Fruit fly (Drosophila melanogaster): ENCODE results near the gene CG15169.

CG15169 gene

dm6 chr2L:18948065-18948723 is 42.6 kb upstream of the CG15169 start (continued):
- TF ChIP-seq ewg (GFP tag; optimal IDR thresholded peaks at IDR 0.05) (peak; percentile 68), CG16815 (GFP tag; optimal IDR thresholded peaks at IDR 0.05) (peak; percentile 68), CG2678 (tag; optimal IDR thresholded peaks at IDR 0.05) (peak; percentile 83), Dref (GFP tag; IDR thresholded peaks at IDR 0.05) (no peak), Dfd (GFP tag; optimal IDR thresholded peaks at IDR 0.05) (no peak), row (GFP tag; IDR thresholded peaks at IDR 0.05) (peak; percentile 80), CG2712 (tag; optimal IDR thresholded peaks at IDR 0.05) (peak; percentile 90), vnd (GFP tag; IDR thresholded peaks at IDR 0.05; ENCODE audit: partially characterized antibody) (no peak), Rfx (GFP tag; IDR thresholded peaks at IDR 0.05) (no peak; the same call in 1 of the 2 replicates), CG12769 (tag; optimal IDR thresholded peaks at IDR 0.05) (no peak), CG11560 (tag; IDR thresholded peaks at IDR 0.05) (no peak), CG3995 (GFP tag; optimal IDR thresholded peaks at IDR 0.05) (no peak), repo (GFP tag; optimal IDR thresholded peaks at IDR 0.05) (no peak), shn (GFP tag; optimal IDR thresholded peaks at IDR 0.05) (no peak), btn (GFP tag; optimal IDR thresholded peaks at IDR 0.05) (no peak), CG31365 (tag; optimal IDR thresholded peaks at IDR 0.05) (no peak), luna (GFP tag; optimal IDR thresholded peaks at IDR 0.05) (no peak), Six4 (GFP tag; optimal IDR thresholded peaks at IDR 0.05) (peak; percentile 64), D19A (tag; optimal IDR thresholded peaks at IDR 0.05) (peak; percentile 99), CG10979 (tag; optimal IDR thresholded peaks at IDR 0.05) (peak; percentile 86), croc (GFP tag; conservative IDR thresholded peaks at IDR 0.05) (peak; percentile 73), mld (GFP tag; IDR thresholded peaks at IDR 0.05; ENCODE audit: partially characterized antibody) (no peak), CG9797 (GFP tag; optimal IDR thresholded peaks at IDR 0.05) (no peak), cwo (GFP tag; optimal IDR thresholded peaks at IDR 0.05) (peak; percentile 25), stc (GFP tag; IDR thresholded peaks at IDR 0.05) (no peak), gcm2 (GFP tag; optimal IDR thresholded peaks at IDR 0.05) (no peak), CG5245 (GFP tag; optimal IDR thresholded peaks at IDR 0.05) (peak; percentile 8), Lpt (GFP tag; optimal IDR thresholded peaks at IDR 0.05) (no peak), CG32772 (GFP tag; IDR thresholded peaks at IDR 0.05) (peak; percentile 58; the same call in 1 of the 2 replicates), vfl (GFP tag; optimal IDR thresholded peaks at IDR 0.05) (no peak), CG11456 (GFP tag; IDR thresholded peaks at IDR 0.05) (no peak), CG3281 (GFP tag; optimal IDR thresholded peaks at IDR 0.05) (peak; percentile 3), sima (GFP tag; optimal IDR thresholded peaks at IDR 0.05) (no peak), CG11398 (GFP tag; optimal IDR thresholded peaks at IDR 0.05) (no peak), H2.0 (GFP tag; IDR thresholded peaks at IDR 0.05) (0 out of 2 replicates have a peak, but pooled peaks have one; percentile 10), Doc3 (GFP tag; IDR thresholded peaks at IDR 0.05; ENCODE audit: partially characterized antibody) (no peak), CG1603 (tag; optimal IDR thresholded peaks at IDR 0.05) (peak; percentile 57), Pdp1 (GFP tag; optimal IDR thresholded peaks at IDR 0.05) (peak; percentile 39 to 53), CG8944 (GFP tag; optimal IDR thresholded peaks at IDR 0.05) (no peak), az2 (GFP tag; optimal IDR thresholded peaks at IDR 0.05) (peak; percentile 81), mirr (GFP tag; optimal IDR thresholded peaks at IDR 0.05) (no peak), CG10543 (GFP tag; optimal IDR thresholded peaks at IDR 0.05) (peak; percentile 41), CG12071 (GFP tag; optimal IDR thresholded peaks at IDR 0.05) (no peak), fd96Cb (tag; optimal IDR thresholded peaks at IDR 0.05) (peak; percentile 78), CG15073 (GFP tag; optimal IDR thresholded peaks at IDR 0.05) (peak; percentile 37), ttk (GFP tag; IDR thresholded peaks at IDR 0.05) (no peak), CG15514 (GFP tag; optimal IDR thresholded peaks at IDR 0.05) (no peak), CG1647 (GFP tag; optimal IDR thresholded peaks at IDR 0.05) (no peak), p53 (GFP tag; optimal IDR thresholded peaks at IDR 0.05) (no peak), HmgZ (tag; optimal IDR thresholded peaks at IDR 0.05) (peak; percentile 5)

All from whole organism, embryonic.